Worm (Caenorhabditis elegans): Measurements from ENCODE around the gene Y67D8C.7.

- no peak for TF ChIP-seq T23F11.4 (GFP tag; optimal IDR thresholded peaks at IDR 0.05)
- no peak for TF ChIP-seq ama-1 (optimal IDR thresholded peaks at IDR 0.05)
- TF ChIP-seq nhr-232 (tag; optimal IDR thresholded peaks at IDR 0.05) = no peak
- no peak for TF ChIP-seq pha-4 (tag; optimal IDR thresholded peaks at IDR 0.05)
- TF ChIP-seq pros-1 (tag; optimal IDR thresholded peaks at IDR 0.05) = no peak
- TF ChIP-seq rnt-1 (tag; optimal IDR thresholded peaks at IDR 0.05) = no peak
- no peak for TF ChIP-seq ceh-18 (tag; optimal IDR thresholded peaks at IDR 0.05)
- TF ChIP-seq ceh-30 (tag; optimal IDR thresholded peaks at IDR 0.05) = no peak
- TF ChIP-seq tbx-2 (tag; optimal IDR thresholded peaks at IDR 0.05) = no peak
Measured at ce11 chrIV:3038740-3039139, 28.0 kb downstream of the Y67D8C.7 start.
